Worm (Caenorhabditis elegans) whole organism, mixed stage, embryonic: ENCODE data around the gene kgb-1.

Experiments used
- M03D4.4 ChIP-seq: sonication (generic microtip); optimal IDR thresholded peaks from 2 replicates; lab custom pipeline; 2017; ENCODE audit warnings: mild to moderate bottlenecking, missing genetic modification characterization, missing compliant biosample characterization
- bed-3 ChIP-seq: fragments of 200-800 bp; sonication (Bioruptor generic); optimal IDR thresholded peaks from 3 replicates; lab custom pipeline; 2018; ENCODE audit warnings: mild to moderate bottlenecking, missing genetic modification characterization, moderate library complexity, missing compliant biosample characterization
- blmp-1 ChIP-seq: fragments of 150-350 bp; optimal IDR thresholded peaks from 2 replicates; lab custom pipeline; 2014; ENCODE audit warnings: missing biosample characterization, missing genetic modification characterization
- ceh-39 ChIP-seq: fragments of 150-350 bp; optimal IDR thresholded peaks from 2 replicates; lab custom pipeline; 2014; ENCODE audit warnings: missing biosample characterization, missing genetic modification characterization
- ceh-43 ChIP-seq: fragments of 200-800 bp; sonication (Bioruptor generic); optimal IDR thresholded peaks from 2 replicates; lab custom pipeline; 2018; ENCODE audit warnings: mild to moderate bottlenecking, missing genetic modification characterization, moderate library complexity, missing compliant biosample characterization
- ceh-83 ChIP-seq: fragments of 200-800 bp; sonication (Bioruptor generic); optimal IDR thresholded peaks from 2 replicates; lab custom pipeline; 2018; ENCODE audit warnings: mild to moderate bottlenecking, missing genetic modification characterization, missing compliant biosample characterization
- ces-1 ChIP-seq: fragments of 150-350 bp; optimal IDR thresholded peaks from 2 replicates; lab custom pipeline; 2014; ENCODE audit warnings: missing biosample characterization, missing genetic modification reagents, missing genetic modification characterization
- cnd-1 ChIP-seq: fragments of 200-800 bp; sonication (Bioruptor generic); optimal IDR thresholded peaks from 2 replicates; lab custom pipeline; 2018; ENCODE audit warnings: mild to moderate bottlenecking, missing genetic modification characterization, missing compliant biosample characterization
- drap-1 ChIP-seq: fragments of 200-800 bp; sonication (Bioruptor generic); optimal IDR thresholded peaks from 3 replicates; lab custom pipeline; 2018; ENCODE audit warnings: mild to moderate bottlenecking, missing genetic modification characterization, missing compliant biosample characterization
- elt-1 ChIP-seq: sonication (generic microtip); optimal IDR thresholded peaks from 2 replicates; lab custom pipeline; 2017; ENCODE audit warnings: missing genetic modification characterization, mild to moderate bottlenecking, missing compliant biosample characterization, antibody characterized with exemption, moderate library complexity, borderline replicate concordance; ENCODE audit not compliant: insufficient read depth
- elt-3 ChIP-seq: fragments of 150-350 bp; optimal IDR thresholded peaks from 2 replicates; lab custom pipeline; 2014; ENCODE audit warnings: missing biosample characterization, missing genetic modification characterization
- flh-1 ChIP-seq: fragments of 200-800 bp; sonication (Bioruptor generic); optimal IDR thresholded peaks from 2 replicates; lab custom pipeline; 2018; ENCODE audit warnings: mild to moderate bottlenecking, missing genetic modification characterization, moderate library complexity, missing compliant biosample characterization
- ham-2 ChIP-seq: fragments of 200-800 bp; sonication (Bioruptor generic); optimal IDR thresholded peaks from 2 replicates; lab custom pipeline; 2018; ENCODE audit warnings: mild to moderate bottlenecking, missing genetic modification characterization, missing compliant biosample characterization
- hlh-1 ChIP-seq: fragments of 150-350 bp; optimal IDR thresholded peaks from 2 replicates; lab custom pipeline; 2014; ENCODE audit warnings: missing biosample characterization, missing genetic modification reagents, missing genetic modification characterization
- lin-13 ChIP-seq: fragments of 150-350 bp; optimal IDR thresholded peaks from 2 replicates; lab custom pipeline; 2014; ENCODE audit warnings: missing biosample characterization, missing genetic modification characterization
- lin-32 ChIP-seq: fragments of 200-800 bp; sonication (Bioruptor generic); optimal IDR thresholded peaks from 2 replicates; lab custom pipeline; 2018; ENCODE audit warnings: mild to moderate bottlenecking, missing genetic modification characterization, missing compliant biosample characterization
- lsy-2 ChIP-seq: fragments of 150-350 bp; optimal IDR thresholded peaks from 2 replicates; lab custom pipeline; 2014; ENCODE audit warnings: missing biosample characterization, missing genetic modification characterization
- mab-5 ChIP-seq: fragments of 150-350 bp; optimal IDR thresholded peaks from 2 replicates; lab custom pipeline; 2014; ENCODE audit warnings: missing biosample characterization, missing genetic modification characterization
- mep-1 ChIP-seq: fragments of 150-350 bp; optimal IDR thresholded peaks from 2 replicates; lab custom pipeline; 2017; ENCODE audit warnings: missing biosample characterization, missing genetic modification reagents, missing genetic modification characterization, inconsistent platforms
- mls-2 ChIP-seq: sonication (generic microtip); optimal IDR thresholded peaks from 2 replicates; lab custom pipeline; 2016; ENCODE audit warnings: mild to moderate bottlenecking, missing genetic modification characterization, moderate library complexity, missing compliant biosample characterization
- nhr-12 ChIP-seq: fragments of 150-350 bp; optimal IDR thresholded peaks from 2 replicates; lab custom pipeline; 2014; ENCODE audit warnings: missing biosample characterization, missing genetic modification characterization
- nhr-2 ChIP-seq: fragments of 150-350 bp; optimal IDR thresholded peaks from 2 replicates; lab custom pipeline; 2014; ENCODE audit warnings: missing biosample characterization, missing genetic modification characterization
- nhr-237 ChIP-seq: fragments of 150-350 bp; optimal IDR thresholded peaks from 2 replicates; lab custom pipeline; 2014; ENCODE audit warnings: missing biosample characterization, missing genetic modification characterization
- nhr-28 ChIP-seq: fragments of 150-350 bp; optimal IDR thresholded peaks from 2 replicates; lab custom pipeline; 2014; ENCODE audit warnings: missing biosample characterization, missing genetic modification characterization
- nhr-76 ChIP-seq: sonication (generic microtip); optimal IDR thresholded peaks from 2 replicates; lab custom pipeline; 2017; ENCODE audit warnings: missing biosample characterization, missing genetic modification characterization
- pha-4 ChIP-seq: fragments of 150-350 bp; optimal IDR thresholded peaks from 2 replicates; lab custom pipeline; 2018; ENCODE audit warnings: missing biosample characterization, missing genetic modification reagents, missing genetic modification characterization
- sem-2 ChIP-seq: fragments of 200-800 bp; sonication (Bioruptor generic); optimal IDR thresholded peaks from 2 replicates; lab custom pipeline; 2018; ENCODE audit warnings: mild to moderate bottlenecking, missing genetic modification characterization, missing compliant biosample characterization
- snpc-4 ChIP-seq: fragments of 150-350 bp; optimal IDR thresholded peaks from 2 replicates; lab custom pipeline; 2014; ENCODE audit warnings: missing biosample characterization, missing genetic modification characterization
- sptf-1 ChIP-seq: sonication (generic microtip); optimal IDR thresholded peaks from 2 replicates; lab custom pipeline; 2017; ENCODE audit warnings: mild to moderate bottlenecking, missing genetic modification characterization, moderate library complexity, missing compliant biosample characterization
- tbx-8 ChIP-seq: fragments of 200-800 bp; sonication (Bioruptor generic); optimal IDR thresholded peaks from 2 replicates; lab custom pipeline; 2018; ENCODE audit warnings: mild to moderate bottlenecking, missing genetic modification characterization, moderate library complexity, missing compliant biosample characterization
- unc-120 ChIP-seq: sonication (generic microtip); optimal IDR thresholded peaks from 2 replicates; lab custom pipeline; 2017; ENCODE audit warnings: missing genetic modification characterization, missing compliant biosample characterization; ENCODE audit not compliant: poor library complexity, severe bottlenecking
- unc-39 ChIP-seq: fragments of 150-350 bp; optimal IDR thresholded peaks from 2 replicates; lab custom pipeline; 2014; ENCODE audit warnings: missing biosample characterization, missing genetic modification characterization
- unc-62 ChIP-seq: fragments of 150-350 bp; optimal IDR thresholded peaks from 2 replicates; lab custom pipeline; 2014; ENCODE audit warnings: missing biosample characterization, missing genetic modification reagents, missing genetic modification characterization
- zip-8 ChIP-seq: fragments of 150-350 bp; optimal IDR thresholded peaks from 2 replicates; lab custom pipeline; 2014; ENCODE audit warnings: missing biosample characterization, missing genetic modification characterization
- ztf-11 ChIP-seq: fragments of 150-350 bp; optimal IDR thresholded peaks from 2 replicates; lab custom pipeline; 2014; ENCODE audit warnings: missing biosample characterization, missing genetic modification characterization

kgb-1 gene

DNA sequence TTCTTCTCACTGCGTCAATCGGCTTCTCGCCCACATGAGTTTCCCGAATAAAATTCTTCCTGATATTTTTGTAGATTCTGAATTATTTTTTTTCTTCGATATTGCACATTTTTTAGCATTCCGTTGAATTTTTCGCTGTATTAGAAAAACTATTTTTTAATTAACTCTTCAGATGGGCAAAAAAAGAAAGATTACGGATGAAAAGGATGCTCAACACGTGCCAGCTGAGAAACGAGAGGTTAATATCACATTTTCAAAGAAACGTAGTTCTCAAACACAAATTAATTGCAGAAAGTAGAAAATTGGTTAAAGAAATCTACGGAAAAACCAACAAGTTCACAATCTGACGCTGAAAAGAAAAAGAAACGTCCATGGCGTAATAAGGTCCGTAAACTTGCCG, 13.5 kb downstream of the kgb-1 start, which contains the start of gene rrp-8:
rrp-8 (plus strand) TSS at position 173 of the 400 bp plus-strand sequence.
- no peak for TF ChIP-seq sptf-1 (tag; lab: Kevin White, UChicago)
- no peak for TF ChIP-seq ceh-83 (GFP tag; lab: Kevin White, UChicago)
- TF ChIP-seq unc-62 (GFP tag; lab: Kevin White, UChicago), result no peak
- TF ChIP-seq nhr-12, result no peak
- TF ChIP-seq blmp-1 (tag; lab: Kevin White, UChicago), result no peak
- no peak for TF ChIP-seq unc-120
- TF ChIP-seq sem-2 (GFP tag; lab: Kevin White, UChicago), result no peak

DNA sequence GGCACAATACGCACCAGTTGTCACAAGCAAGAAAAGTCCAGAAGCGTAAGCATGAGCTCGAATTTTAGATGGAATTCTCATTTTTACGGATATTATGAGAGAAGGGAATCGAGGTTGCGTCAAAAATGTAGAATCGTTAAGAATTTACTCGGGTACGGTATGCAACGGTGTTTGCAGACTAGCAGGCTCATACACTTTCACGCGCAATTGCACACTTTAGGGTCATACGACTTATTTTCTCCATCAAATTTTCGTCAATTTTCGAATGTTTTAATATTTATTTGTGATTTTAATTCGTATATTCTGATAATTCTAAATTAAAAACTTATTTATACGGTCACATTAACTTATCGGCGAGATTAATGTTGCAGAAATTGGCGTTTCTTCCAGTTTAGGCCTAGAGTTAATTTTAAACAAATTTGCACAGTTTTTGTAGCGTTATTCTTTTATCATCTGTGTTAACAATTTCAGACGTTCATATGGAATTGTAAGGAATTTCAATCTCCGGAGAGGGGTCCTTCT, 16.4 kb downstream of the kgb-1 start, which contains the start of the genes T07A9.15 and nog-1:
T07A9.15 (minus strand) TSS at position 138 of the 522 bp plus-strand sequence.
nog-1 (plus strand) TSS at position 472 of the 522 bp plus-strand sequence.
- TF ChIP-seq lin-13 (tag; lab: Kevin White, UChicago) (peak; percentile 13), drap-1 (peak; percentile 59), lsy-2 (tag; lab: Kevin White, UChicago) (peak; percentile 98), pha-4 (peak; percentile 71), ceh-39 (peak; percentile 5), mep-1 (tag; lab: Kevin White, UChicago) (peak; percentile 65), ces-1 (GFP tag; lab: Kevin White, UChicago) (peak; percentile 67), ceh-43 (GFP tag; lab: Kevin White, UChicago) (no peak), cnd-1 (no peak), nhr-237 (tag; lab: Kevin White, UChicago) (peak; percentile 58), sptf-1 (tag; lab: Kevin White, UChicago) (peak; percentile 34)
- TF ChIP-seq, all 35 proteins: peak for 9

DNA sequence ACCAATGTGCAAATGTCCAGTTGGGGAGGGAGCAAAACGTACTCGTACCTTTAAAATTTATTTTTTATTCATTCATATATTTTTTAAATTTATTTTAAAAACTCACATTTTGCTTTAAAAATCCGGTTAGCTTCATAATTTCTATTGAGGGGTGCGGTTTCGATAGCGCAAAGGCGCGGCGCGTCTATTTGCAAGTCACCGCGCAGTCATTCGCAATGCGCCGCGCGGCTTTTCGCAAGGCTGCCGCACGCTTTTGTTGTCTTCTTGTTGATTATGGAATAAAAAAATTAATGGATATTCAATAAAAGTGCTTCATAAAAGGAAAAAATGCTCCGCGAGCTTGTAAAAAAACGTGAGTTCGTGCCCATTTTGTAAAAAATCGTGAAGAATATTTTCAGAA, 19.6 kb downstream of the kgb-1 start, which contains the start of the genes ears-2 and uncp-18:
ears-2 (minus strand) TSS at position 190 of the 400 bp plus-strand sequence.
uncp-18 (plus strand) TSS at position 282 of the 400 bp plus-strand sequence.
- TF ChIP-seq ham-2 (GFP tag; lab: Kevin White, UChicago) (peak; percentile 98), sptf-1 (tag; lab: Kevin White, UChicago) (peak; percentile 99), elt-3 (tag; lab: Kevin White, UChicago) (no peak), unc-62 (GFP tag; lab: Kevin White, UChicago) (peak; percentile 42), ceh-39 (peak; percentile 83), nhr-2 (peak; percentile 58), ceh-83 (GFP tag; lab: Kevin White, UChicago) (peak; percentile 98), mls-2 (tag; lab: Kevin White, UChicago) (peak; percentile 99), nhr-76 (tag; lab: Kevin White, UChicago) (peak; percentile 97), nhr-28 (tag; lab: Kevin White, UChicago) (no peak), nhr-12 (peak; percentile 96), ztf-11 (tag; lab: Kevin White, UChicago) (peak; percentile 95), blmp-1 (tag; lab: Kevin White, UChicago) (peak; percentile 87), drap-1 (peak; percentile 97), pha-4 (peak; percentile 98), lsy-2 (tag; lab: Kevin White, UChicago) (peak; percentile 87), zip-8 (tag; lab: Kevin White, UChicago) (no peak), sem-2 (GFP tag; lab: Kevin White, UChicago) (peak; percentile 92), bed-3 (GFP tag; lab: Kevin White, UChicago) (peak; percentile 93), cnd-1 (peak; percentile 98), mep-1 (tag; lab: Kevin White, UChicago) (peak; percentile 96), snpc-4 (tag; lab: Kevin White, UChicago) (no peak), unc-39 (peak; percentile 76), lin-13 (tag; lab: Kevin White, UChicago) (peak; percentile 97), tbx-8 (GFP tag; lab: Kevin White, UChicago) (peak; percentile 92), elt-1 (peak; percentile 14), unc-120 (peak; percentile 98), flh-1 (GFP tag; lab: Kevin White, UChicago) (peak; percentile 93), ceh-43 (GFP tag; lab: Kevin White, UChicago) (peak; percentile 96), lin-32 (GFP tag; lab: Kevin White, UChicago) (peak; percentile 95), M03D4.4 (tag; lab: Kevin White, UChicago) (peak; percentile 98), nhr-237 (tag; lab: Kevin White, UChicago) (peak; percentile 91), hlh-1 (tag; lab: Kevin White, UChicago) (peak; percentile 93), mab-5 (tag; lab: Kevin White, UChicago) (peak; percentile 90), ces-1 (GFP tag; lab: Kevin White, UChicago) (peak; percentile 87)
